Fruit fly (Drosophila melanogaster) whole organism, embryonic: Measurements from ENCODE around the gene Tpr2.

Source experiments
- Antp ChIP-seq: fragments of 200-800 bp; sonication (Bioruptor generic); optimal IDR thresholded peaks from 3 replicates; lab custom pipeline; 2016; ENCODE audit warnings: missing biosample characterization, missing genetic modification characterization
- Asciz ChIP-seq: fragments of 200-800 bp; sonication (Bioruptor generic); optimal IDR thresholded peaks from 2 replicates; lab custom pipeline; 2017; ENCODE audit warnings: missing biosample characterization, mild to moderate bottlenecking, missing genetic modification characterization, missing genetic modification reagents
- Atf-2 ChIP-seq: fragments of 200-800 bp; sonication (Bioruptor generic); optimal IDR thresholded peaks from 2 replicates; lab custom pipeline; 2016; ENCODE audit warnings: missing biosample characterization, missing genetic modification characterization
- Bteb2 ChIP-seq: fragments of 200-800 bp; sonication (Bioruptor generic); optimal IDR thresholded peaks from 2 replicates; lab custom pipeline; 2016; ENCODE audit warnings: missing biosample characterization, missing genetic modification characterization
- CG10366 ChIP-seq: fragments of 200-800 bp; sonication (Bioruptor generic); IDR thresholded peaks from 2 replicates; pipeline ENCODE4 v1.3.6; 2022; ENCODE audit warnings: missing biosample characterization, missing genetic modification characterization
- CG11093 ChIP-seq: fragments of 200-800 bp; sonication (Bioruptor generic); IDR thresholded peaks from 3 replicates; pipeline ENCODE4 v1.3.6; 2022; ENCODE audit warnings: missing biosample characterization, missing genetic modification characterization
- CG12071 ChIP-seq: fragments of 200-800 bp; sonication (Bioruptor generic); optimal IDR thresholded peaks from 3 replicates; lab custom pipeline; 2018; ENCODE audit warnings: missing biosample characterization, mild to moderate bottlenecking, missing genetic modification characterization
- CG12299 ChIP-seq: fragments of 200-800 bp; sonication (Bioruptor generic); optimal IDR thresholded peaks from 2 replicates; lab custom pipeline; 2018; ENCODE audit warnings: missing biosample characterization, mild to moderate bottlenecking, missing genetic modification characterization
- CG13123 ChIP-seq: fragments of 200-800 bp; sonication (Bioruptor generic); optimal IDR thresholded peaks from 2 replicates; lab custom pipeline; 2016; ENCODE audit warnings: missing biosample characterization, missing genetic modification characterization
- CG14710 ChIP-seq: fragments of 200-800 bp; sonication (Bioruptor generic); optimal IDR thresholded peaks from 3 replicates; lab custom pipeline; 2019; ENCODE audit warnings: missing biosample characterization, mild to moderate bottlenecking, missing genetic modification characterization, moderate library complexity
- CG1603 ChIP-seq: fragments of 200-800 bp; sonication (Bioruptor generic); optimal IDR thresholded peaks from 2 replicates; lab custom pipeline; 2019; ENCODE audit warnings: missing biosample characterization, mild to moderate bottlenecking, missing genetic modification characterization, moderate library complexity
- CG17829 ChIP-seq: fragments of 200-800 bp; optimal IDR thresholded peaks from 2 replicates; lab custom pipeline; 2019; ENCODE audit warnings: missing biosample characterization, mild to moderate bottlenecking, missing genetic modification characterization, moderate library complexity
- CG1832 ChIP-seq: fragments of 200-800 bp; sonication (Bioruptor generic); optimal IDR thresholded peaks from 2 replicates; lab custom pipeline; 2017; ENCODE audit warnings: missing biosample characterization, mild to moderate bottlenecking, missing genetic modification characterization, inconsistent platforms
- CG2712 ChIP-seq: fragments of 200-800 bp; optimal IDR thresholded peaks from 3 replicates; lab custom pipeline; 2019; ENCODE audit warnings: missing biosample characterization, mild to moderate bottlenecking, missing genetic modification characterization, moderate library complexity
- CG34224 ChIP-seq: fragments of 200-800 bp; sonication (Bioruptor generic); IDR thresholded peaks from 3 replicates; pipeline ENCODE4 v1.3.6; 2022; ENCODE audit warnings: missing biosample characterization, missing genetic modification characterization; ENCODE audit not compliant: partially characterized antibody
- CG4282 ChIP-seq: fragments of 200-800 bp; sonication (Bioruptor generic); optimal IDR thresholded peaks from 2 replicates; lab custom pipeline; 2016; ENCODE audit warnings: missing biosample characterization, missing genetic modification characterization
- CG7839 ChIP-seq: fragments of 200-800 bp; sonication (Bioruptor generic); optimal IDR thresholded peaks from 3 replicates; lab custom pipeline; 2018; ENCODE audit warnings: missing biosample characterization, mild to moderate bottlenecking, missing genetic modification characterization, moderate library complexity
- CG8290 ChIP-seq, 3 experiments: fragments of 200-800 bp; sonication (Bioruptor generic); optimal IDR thresholded peaks; 2 replicates each; lab custom pipeline; 2016 to 2019; ENCODE audit warnings: missing biosample characterization in 3 of 3, missing genetic modification characterization in 3 of 3, mild to moderate bottlenecking in 2 of 3, moderate library complexity in 1 of 3
- CG9727 ChIP-seq: fragments of 200-800 bp; sonication (Bioruptor generic); optimal IDR thresholded peaks from 3 replicates; lab custom pipeline; 2017; ENCODE audit warnings: missing biosample characterization, mild to moderate bottlenecking, missing genetic modification characterization
- CG9932 ChIP-seq: fragments of 200-800 bp; sonication (Bioruptor generic); IDR thresholded peaks from 2 replicates; pipeline ENCODE4 v1.3.6; 2022; ENCODE audit warnings: missing biosample characterization, missing genetic modification characterization
- D19A ChIP-seq: fragments of 200-800 bp; optimal IDR thresholded peaks from 3 replicates; lab custom pipeline; 2019; ENCODE audit warnings: missing biosample characterization, mild to moderate bottlenecking, missing genetic modification characterization, moderate library complexity
- E2f2 ChIP-seq: fragments of 200-800 bp; sonication (Bioruptor generic); IDR thresholded peaks from 2 replicates; pipeline ENCODE4 v1.3.6; 2022; ENCODE audit warnings: missing biosample characterization, missing genetic modification characterization
- HmgZ ChIP-seq: fragments of 200-800 bp; sonication (Bioruptor generic); optimal IDR thresholded peaks from 2 replicates; lab custom pipeline; 2018; ENCODE audit warnings: missing biosample characterization, mild to moderate bottlenecking, missing genetic modification characterization
- MESR4 ChIP-seq: fragments of 200-800 bp; sonication (Bioruptor generic); optimal IDR thresholded peaks from 2 replicates; lab custom pipeline; 2018; ENCODE audit warnings: missing biosample characterization, mild to moderate bottlenecking, missing genetic modification characterization, moderate library complexity
- NC2β ChIP-seq: fragments of 200-800 bp; sonication (Bioruptor generic); optimal IDR thresholded peaks from 2 replicates; lab custom pipeline; 2016; ENCODE audit warnings: missing biosample characterization, missing genetic modification characterization
- NFAT ChIP-seq: fragments of 200-800 bp; sonication (Bioruptor generic); IDR thresholded peaks from 2 replicates; pipeline ENCODE4 v1.3.6; 2022; ENCODE audit warnings: missing biosample characterization, missing genetic modification characterization
- Optix ChIP-seq: fragments of 200-800 bp; sonication (Bioruptor generic); IDR thresholded peaks from 3 replicates; pipeline ENCODE4 v1.3.6; 2022; ENCODE audit warnings: missing biosample characterization, missing genetic modification characterization
- Side ChIP-seq: fragments of 200-800 bp; sonication (Bioruptor generic); optimal IDR thresholded peaks from 2 replicates; lab custom pipeline; 2016; ENCODE audit warnings: missing biosample characterization, missing genetic modification characterization
- az2 ChIP-seq: fragments of 200-800 bp; sonication (Bioruptor generic); optimal IDR thresholded peaks from 3 replicates; lab custom pipeline; 2016; ENCODE audit warnings: missing biosample characterization, missing genetic modification characterization
- bsh ChIP-seq, 2 experiments: fragments of 200-800 bp; sonication (Bioruptor generic); optimal IDR thresholded peaks; 2 replicates each; lab custom pipeline; 2017 to 2018; ENCODE audit warnings: mild to moderate bottlenecking in 2 of 2, missing biosample characterization in 2 of 2, missing genetic modification characterization in 2 of 2, moderate library complexity in 1 of 2
- ci ChIP-seq: fragments of 200-800 bp; sonication (Bioruptor generic); IDR thresholded peaks from 3 replicates; pipeline ENCODE4 v1.3.6; 2022; ENCODE audit warnings: missing biosample characterization, missing genetic modification characterization
- croc ChIP-seq: fragments of 200-800 bp; sonication (Bioruptor generic); conservative IDR thresholded peaks from 3 replicates; pipeline ENCODE4 v1.3.6; 2022; ENCODE audit warnings: missing biosample characterization, missing genetic modification characterization
- dimm ChIP-seq: fragments of 200-800 bp; sonication (Bioruptor generic); IDR thresholded peaks from 2 replicates; pipeline ENCODE4 v1.3.6; 2022; ENCODE audit warnings: missing biosample characterization, missing genetic modification characterization
- fu2 ChIP-seq: fragments of 200-800 bp; sonication (Bioruptor generic); optimal IDR thresholded peaks from 2 replicates; lab custom pipeline; 2016; ENCODE audit warnings: missing biosample characterization, missing genetic modification characterization
- grau ChIP-seq: fragments of 200-800 bp; optimal IDR thresholded peaks from 3 replicates; lab custom pipeline; 2019; ENCODE audit warnings: missing biosample characterization, mild to moderate bottlenecking, missing genetic modification characterization, moderate library complexity
- grn ChIP-seq: fragments of 200-800 bp; sonication (Bioruptor generic); optimal IDR thresholded peaks from 3 replicates; lab custom pipeline; 2017; ENCODE audit warnings: missing biosample characterization, missing genetic modification characterization
- hth ChIP-seq: fragments of >200 bp; optimal IDR thresholded peaks from 2 replicates; lab custom pipeline; 2017; ENCODE audit warnings: inconsistent platforms
- jing ChIP-seq: fragments of 200-800 bp; sonication (Bioruptor generic); optimal IDR thresholded peaks from 2 replicates; lab custom pipeline; 2018; ENCODE audit warnings: missing biosample characterization, mild to moderate bottlenecking, missing genetic modification characterization
- kni ChIP-seq: fragments of 200-800 bp; sonication (Bioruptor generic); optimal IDR thresholded peaks from 3 replicates; lab custom pipeline; 2017; ENCODE audit warnings: mild to moderate bottlenecking, missing biosample characterization, missing genetic modification reagents, missing genetic modification characterization
- mld ChIP-seq: fragments of 200-800 bp; sonication (Bioruptor generic); IDR thresholded peaks from 3 replicates; pipeline ENCODE4 v1.3.6; 2022; ENCODE audit warnings: missing biosample characterization, missing genetic modification characterization; ENCODE audit not compliant: partially characterized antibody
- nmo ChIP-seq: fragments of 200-800 bp; sonication (Bioruptor generic); optimal IDR thresholded peaks from 2 replicates; lab custom pipeline; 2018; ENCODE audit warnings: missing biosample characterization, mild to moderate bottlenecking, missing genetic modification characterization, moderate library complexity
- nom ChIP-seq: fragments of 200-800 bp; sonication (Bioruptor generic); optimal IDR thresholded peaks from 2 replicates; lab custom pipeline; 2017; ENCODE audit warnings: missing biosample characterization, missing genetic modification characterization, mild to moderate bottlenecking, moderate library complexity, missing genetic modification reagents
- prd ChIP-seq, 3 experiments: fragments of >200 bp in 2 of 3; fragments of 200-800 bp in 1 of 3; sonication (Bioruptor generic) in 1 of 3; optimal IDR thresholded peaks in 2 of 3; IDR thresholded peaks in 1 of 3; 2 replicates in 2 of 3; 3 replicates in 1 of 3; pipeline versions ENCODE4 v1.3.6 to Lab custom; 2017 to 2022; ENCODE audit warnings: missing biosample characterization in 1 of 3, missing genetic modification characterization in 1 of 3
- sc ChIP-seq, 3 experiments: fragments of >200 bp in 2 of 3; fragments of 200-800 bp in 1 of 3; sonication (Bioruptor generic) in 1 of 3; optimal IDR thresholded peaks; 2 replicates in 2 of 3; 3 replicates in 1 of 3; lab custom pipeline; 2017; ENCODE audit warnings: mild to moderate bottlenecking in 1 of 3, missing biosample characterization in 1 of 3, missing genetic modification characterization in 1 of 3, missing genetic modification reagents in 1 of 3
- seq ChIP-seq: fragments of 200-800 bp; sonication (Bioruptor generic); IDR thresholded peaks from 2 replicates; pipeline ENCODE4 v1.3.6; 2022; ENCODE audit warnings: missing biosample characterization, missing genetic modification characterization
- sisA ChIP-seq: fragments of 200-800 bp; sonication (Bioruptor generic); IDR thresholded peaks from 2 replicates; pipeline ENCODE4 v1.3.6; 2022; ENCODE audit warnings: missing biosample characterization, missing genetic modification characterization
- sob ChIP-seq: fragments of 200-800 bp; sonication (Bioruptor generic); IDR thresholded peaks from 2 replicates; pipeline ENCODE4 v1.3.6; 2022; ENCODE audit warnings: missing biosample characterization, missing genetic modification characterization
- tup ChIP-seq: fragments of 200-800 bp; sonication (Bioruptor generic); optimal IDR thresholded peaks from 2 replicates; lab custom pipeline; 2016; ENCODE audit warnings: missing biosample characterization, mild to moderate bottlenecking, missing genetic modification characterization, moderate library complexity
- vnd ChIP-seq: fragments of 200-800 bp; sonication (Bioruptor generic); IDR thresholded peaks from 3 replicates; pipeline ENCODE4 v1.3.6; 2022; ENCODE audit warnings: missing biosample characterization, missing genetic modification characterization; ENCODE audit not compliant: partially characterized antibody
- yki ChIP-seq: fragments of >200 bp; optimal IDR thresholded peaks from 3 replicates; lab custom pipeline; 2018
- zf30C ChIP-seq: fragments of 200-800 bp; sonication (Bioruptor generic); optimal IDR thresholded peaks from 3 replicates; lab custom pipeline; 2018; ENCODE audit warnings: missing biosample characterization, mild to moderate bottlenecking, missing genetic modification characterization

Tpr2 gene

dm6 chr2L:16523091-16523490, 31.8 kb downstream of the Tpr2 start (continued):
- TF ChIP-seq Asciz (GFP tag; lab: Kevin White, UChicago) (peak; percentile 70), seq (no peak), vnd (GFP tag; lab: Robert Waterston, UW) (no peak), zf30C (GFP tag; lab: Kevin White, UChicago) (no peak), CG1832 (GFP tag; lab: Kevin White, UChicago) (no peak), az2 (no peak), Bteb2 (no peak), Optix (GFP tag; lab: Robert Waterston, UW) (no peak), kni (GFP tag; lab: Kevin White, UChicago) (peak; percentile 60), nmo (GFP tag; lab: Kevin White, UChicago) (no peak), NC2β (GFP tag; lab: Kevin White, UChicago) (no peak), sc (optimal IDR thresholded peaks at IDR 0.05; lab: Kevin White, UChicago) (no peak), sc (GFP tag; optimal IDR thresholded peaks at IDR 0.05; lab: Kevin White, UChicago) (no peak), CG34224 (no peak), jing (no peak), CG7839 (tag; lab: Kevin White, UChicago) (no peak), CG8290 (GFP tag; optimal IDR thresholded peaks at IDR 0.05; lab: Kevin White, UChicago) (no peak), CG8290 (tag; optimal IDR thresholded peaks at IDR 0.05; lab: Kevin White, UChicago) (peak in 1 of 2 experiments; percentile 37), D19A (tag; lab: Kevin White, UChicago) (no peak), CG13123 (GFP tag; lab: Kevin White, UChicago) (no peak), mld (GFP tag; lab: Robert Waterston, UW) (no peak), HmgZ (no peak), nom (GFP tag; lab: Kevin White, UChicago) (peak; percentile 71), hth (no peak), sob (GFP tag; lab: Robert Waterston, UW) (no peak), bsh (GFP tag; optimal IDR thresholded peaks at IDR 0.05; lab: Kevin White, UChicago) (peak; percentile 22 to 50), CG10366 (GFP tag; lab: Robert Waterston, UW) (no peak), CG12071 (GFP tag; lab: Kevin White, UChicago) (peak; percentile 34), sisA (GFP tag; lab: Robert Waterston, UW) (no peak), tup (GFP tag; lab: Kevin White, UChicago) (no peak), grau (tag; lab: Kevin White, UChicago) (no peak), MESR4 (GFP tag; lab: Kevin White, UChicago) (no peak), prd (optimal IDR thresholded peaks at IDR 0.05; lab: Kevin White, UChicago) (no peak), prd (GFP tag; IDR thresholded peaks at IDR 0.05; lab: Robert Waterston, UW) (no peak), CG14710 (tag; lab: Kevin White, UChicago) (peak; percentile 24), CG2712 (no peak), grn (peak; percentile 20), yki (no peak), CG4282 (no peak), CG9727 (GFP tag; lab: Kevin White, UChicago) (peak; percentile 2), croc (GFP tag; lab: Robert Waterston, UW) (no peak), NFAT (GFP tag; lab: Robert Waterston, UW) (no peak), CG11093 (GFP tag; lab: Robert Waterston, UW) (no peak), CG9932 (GFP tag; lab: Robert Waterston, UW) (no peak), Antp (no peak), ci (peak; percentile 67), CG17829 (tag; lab: Kevin White, UChicago) (no peak), CG12299 (tag; lab: Kevin White, UChicago) (no peak), E2f2 (no peak), Atf-2 (no peak), CG1603 (tag; lab: Kevin White, UChicago) (no peak), dimm (GFP tag; lab: Robert Waterston, UW) (no peak), Side (GFP tag; lab: Kevin White, UChicago) (no peak), fu2 (GFP tag; lab: Kevin White, UChicago) (no peak)
